Fruit fly (Drosophila melanogaster): ENCODE data around the gene CG31274.

CG31274 gene

dm6 chr3R:17002218-17003110, 9.6 kb downstream of the CG31274 start, which contains the start of the genes Sf3a1 and Irc:
Gene Sf3a1 (minus strand): TSS chr3R:17002355.
Gene Irc (plus strand): TSS chr3R:17002875.
- TF ChIP-seq slou (GFP tag; optimal IDR thresholded peaks at IDR 0.05): no peak
- peak; percentile 14 for TF ChIP-seq unpg (GFP tag; optimal IDR thresholded peaks at IDR 0.05)
- peak; percentile 3 for TF ChIP-seq CG18262 (tag; optimal IDR thresholded peaks at IDR 0.05)
- TF ChIP-seq Jarid2 (GFP tag; optimal IDR thresholded peaks at IDR 0.05): peak; percentile 33
- TF ChIP-seq B-H2 (GFP tag; optimal IDR thresholded peaks at IDR 0.05): peak; percentile 61
- peak in 1 of 2 experiments; percentile 29 for TF ChIP-seq Eip74EF (GFP tag; optimal IDR thresholded peaks at IDR 0.05)
- TF ChIP-seq CG9876 (GFP tag; optimal IDR thresholded peaks at IDR 0.05): peak; percentile 32
- peak; percentile 65 for TF ChIP-seq MESR4 (GFP tag; optimal IDR thresholded peaks at IDR 0.05)
- peak; percentile 8 for TF ChIP-seq CG9817 (tag; optimal IDR thresholded peaks at IDR 0.05)
- TF ChIP-seq CG13624 (GFP tag; optimal IDR thresholded peaks at IDR 0.05): peak; percentile 41
- TF ChIP-seq CG13775 (GFP tag; optimal IDR thresholded peaks at IDR 0.05): no peak
- peak; percentile 13 for TF ChIP-seq CG11398 (GFP tag; optimal IDR thresholded peaks at IDR 0.05)
- TF ChIP-seq Stat92E (GFP tag; optimal IDR thresholded peaks at IDR 0.05): peak in 1 of 3 experiments; percentile 68
- peak; percentile 22 for TF ChIP-seq Nf-YC (tag; optimal IDR thresholded peaks at IDR 0.05)
- TF ChIP-seq disco-r (GFP tag; optimal IDR thresholded peaks at IDR 0.05): no peak
- TF ChIP-seq pum (GFP tag; optimal IDR thresholded peaks at IDR 0.05): peak; percentile 7
- no peak for TF ChIP-seq Nf-YB (GFP tag; optimal IDR thresholded peaks at IDR 0.05)
- peak; percentile 59 for TF ChIP-seq CG12659 (GFP tag; optimal IDR thresholded peaks at IDR 0.05)
- TF ChIP-seq CG7987 (GFP tag; optimal IDR thresholded peaks at IDR 0.05): peak; percentile 78
- TF ChIP-seq Atf6 (GFP tag; IDR thresholded peaks at IDR 0.05): no peak
- 0 out of 2 replicates have a peak, but pooled peaks have one; percentile 19 for TF ChIP-seq CG17328 (GFP tag; IDR thresholded peaks at IDR 0.05)
- no peak for TF ChIP-seq Mrtf (GFP tag; IDR thresholded peaks at IDR 0.05)
- peak; percentile 73 for TF ChIP-seq her (GFP tag; optimal IDR thresholded peaks at IDR 0.05)
- peak; percentile 62 for TF ChIP-seq vfl (GFP tag; optimal IDR thresholded peaks at IDR 0.05)
- no peak for TF ChIP-seq Nf-YA (GFP tag; IDR thresholded peaks at IDR 0.05)
- peak; percentile 65 for TF ChIP-seq CG12769 (tag; optimal IDR thresholded peaks at IDR 0.05)
- no peak for TF ChIP-seq CG16779 (GFP tag; IDR thresholded peaks at IDR 0.05)
- peak; percentile 93 for TF ChIP-seq hb (GFP tag; IDR thresholded peaks at IDR 0.05; ENCODE audit: partially characterized antibody)
- TF ChIP-seq MBD-R2 (GFP tag; IDR thresholded peaks at IDR 0.05): peak; percentile 93
- TF ChIP-seq CG10431 (GFP tag; optimal IDR thresholded peaks at IDR 0.05): peak; percentile 47
- peak; percentile 100 for TF ChIP-seq CG15514 (GFP tag; optimal IDR thresholded peaks at IDR 0.05)
- TF ChIP-seq Dek (tag; optimal IDR thresholded peaks at IDR 0.05): no peak
- TF ChIP-seq bab2 (GFP tag; optimal IDR thresholded peaks at IDR 0.05): peak; percentile 13
- no peak for TF ChIP-seq Dfd (GFP tag; optimal IDR thresholded peaks at IDR 0.05)
- TF ChIP-seq lbe (GFP tag; optimal IDR thresholded peaks at IDR 0.05): peak; percentile 22
- peak; percentile 42 for TF ChIP-seq CG13894 (tag; optimal IDR thresholded peaks at IDR 0.05)
- TF ChIP-seq nerfin-1 (tag; optimal IDR thresholded peaks at IDR 0.05): no peak
- peak; percentile 51; the same call in 1 of the 2 replicates for TF ChIP-seq CG3847 (GFP tag; IDR thresholded peaks at IDR 0.05)
- TF ChIP-seq CG12391 (tag; optimal IDR thresholded peaks at IDR 0.05): peak; percentile 50
- peak; percentile 78 for TF ChIP-seq Ets97D (GFP tag; optimal IDR thresholded peaks at IDR 0.05)
- peak; percentile 96 for TF ChIP-seq unc-4 (GFP tag; IDR thresholded peaks at IDR 0.05; ENCODE audit: partially characterized antibody)
- peak; percentile 44 for TF ChIP-seq dm (GFP tag; optimal IDR thresholded peaks at IDR 0.05)
- no peak for TF ChIP-seq nau (GFP tag; optimal IDR thresholded peaks at IDR 0.05)
- no peak for TF ChIP-seq CG11560 (tag; IDR thresholded peaks at IDR 0.05)
- TF ChIP-seq CG7271 (tag; optimal IDR thresholded peaks at IDR 0.05): no peak
- peak; percentile 18 for TF ChIP-seq cg (GFP tag; optimal IDR thresholded peaks at IDR 0.05)
- peak; percentile 30 for TF ChIP-seq grau (tag; optimal IDR thresholded peaks at IDR 0.05)
- no peak for TF ChIP-seq Hr39 (optimal IDR thresholded peaks at IDR 0.05)
